Fruit fly (Drosophila melanogaster) whole organism, wandering third instar larva: ENCODE data around the gene rdgB.

ENCODE experiments used
- CG32264 ChIP-seq: fragments of 200-800 bp; sonication (Bioruptor generic); optimal IDR thresholded peaks from 2 replicates; lab custom pipeline; 2016; ENCODE audit warnings: missing biosample characterization, missing genetic modification characterization
- Dif ChIP-seq: fragments of 200-275, 200-300 bp; sonication (Bioruptor generic); optimal IDR thresholded peaks from 2 replicates; lab custom pipeline; 2018; ENCODE audit warnings: missing biosample characterization, missing genetic modification characterization; ENCODE audit not compliant: partially characterized antibody
- Myc ChIP-seq: fragments of >200 bp; optimal IDR thresholded peaks from 2 replicates; lab custom pipeline; 2017
- br ChIP-seq: fragments of 200-800 bp; sonication (Bioruptor generic); optimal IDR thresholded peaks from 2 replicates; lab custom pipeline; 2016; ENCODE audit warnings: missing biosample characterization, missing genetic modification characterization
- dl ChIP-seq, 2 experiments: fragments of 175-275, 200-275 bp in 1 of 2; fragments of 200-275 bp in 1 of 2; sonication (Bioruptor generic); optimal IDR thresholded peaks; lab custom pipeline; 2018; ENCODE audit warnings: mild to moderate bottlenecking in 2 of 2, missing biosample characterization in 2 of 2, missing genetic modification characterization in 2 of 2, moderate library complexity in 2 of 2; ENCODE audit not compliant: partially characterized antibody in 2 of 2, insufficient read depth in 1 of 2
- dsf ChIP-seq: sonication (Bioruptor generic); optimal IDR thresholded peaks from 2 replicates; lab custom pipeline; 2016; ENCODE audit warnings: missing biosample characterization, missing genetic modification characterization, borderline replicate concordance
- jim ChIP-seq: fragments of 175-275, 200-325 bp; sonication (Bioruptor generic); optimal IDR thresholded peaks from 2 replicates; lab custom pipeline; 2016; ENCODE audit warnings: missing biosample characterization, mild to moderate bottlenecking, missing genetic modification characterization
- psq ChIP-seq: fragments of 200-800 bp; sonication (Bioruptor generic); optimal IDR thresholded peaks from 3 replicates; lab custom pipeline; 2017; ENCODE audit warnings: missing biosample characterization, mild to moderate bottlenecking, missing genetic modification characterization, moderate library complexity
- sage ChIP-seq: fragments of 200-800 bp; sonication (Bioruptor generic); optimal IDR thresholded peaks from 2 replicates; lab custom pipeline; 2016; ENCODE audit warnings: missing biosample characterization, mild to moderate bottlenecking, missing genetic modification characterization
- sv ChIP-seq: fragments of 200-800 bp; sonication (Bioruptor generic); optimal IDR thresholded peaks from 3 replicates; lab custom pipeline; 2016; ENCODE audit warnings: missing biosample characterization, missing genetic modification characterization
- woc ChIP-seq: sonication (Bioruptor generic); optimal IDR thresholded peaks from 2 replicates; lab custom pipeline; 2016; ENCODE audit warnings: missing biosample characterization, mild to moderate bottlenecking, missing genetic modification characterization

DNA sequence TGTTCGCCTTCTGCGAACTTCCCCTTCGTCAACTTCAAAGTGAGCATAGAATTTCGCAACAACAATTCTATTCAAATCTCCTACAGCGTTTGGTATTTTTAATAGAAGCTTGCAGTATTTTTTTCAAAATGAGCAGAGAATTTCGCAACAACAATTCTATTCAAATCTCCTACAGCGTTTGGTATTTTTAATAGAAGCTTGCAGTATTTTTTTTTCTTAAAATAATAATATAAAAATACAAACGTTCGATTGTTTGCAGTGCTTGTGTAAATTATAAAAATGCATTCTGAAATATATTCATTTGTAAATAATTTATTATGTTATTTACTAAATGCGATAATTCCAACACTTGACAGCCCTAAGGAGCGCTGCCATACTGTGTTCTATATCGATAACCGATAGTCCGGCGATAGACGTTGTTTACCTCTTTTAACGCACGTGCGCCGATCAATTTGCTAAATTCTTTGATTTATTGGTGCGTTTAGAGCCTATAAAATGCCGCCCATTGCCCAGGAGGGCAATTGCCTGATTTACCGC lies 5.7 kb upstream of the rdgB start, which contains the start of the genes CG32625 and Rtc1:
- TF ChIP-seq br (no peak), sage (GFP tag; lab: Kevin White, UChicago) (no peak), dl (GFP tag; optimal IDR thresholded peaks at IDR 0.05; lab: Kevin White, UChicago; ENCODE audit: insufficient read depth in 1 of 2, partially characterized antibody in 2 of 2) (no peak), CG32264 (GFP tag; lab: Kevin White, UChicago) (no peak), dsf (GFP tag; lab: Kevin White, UChicago) (no peak), sv (peak; percentile 26), woc (GFP tag; lab: Kevin White, UChicago) (peak; percentile 41), Myc (no peak), psq (GFP tag; lab: Kevin White, UChicago) (peak; percentile 39), Dif (no peak), jim (GFP tag; lab: Kevin White, UChicago) (no peak)
